Fruit fly (Drosophila melanogaster) whole organism, pupa: ENCODE measurements around the gene CG34299.

Experiments used
- CG10348 ChIP-seq: fragments of 200-800 bp; sonication (Bioruptor generic); IDR thresholded peaks from 2 replicates; pipeline ENCODE4 v1.3.6; 2022; ENCODE audit warnings: missing biosample characterization, missing genetic modification characterization
- CG12605 ChIP-seq: fragments of 200-800 bp; sonication (Bioruptor generic); IDR thresholded peaks from 2 replicates; pipeline ENCODE4 v1.3.6; 2022; ENCODE audit warnings: missing biosample characterization, missing genetic modification characterization
- CG13204 ChIP-seq: fragments of 200-800 bp; sonication (Bioruptor generic); optimal IDR thresholded peaks from 2 replicates; lab custom pipeline; 2018; ENCODE audit warnings: missing biosample characterization, mild to moderate bottlenecking, missing genetic modification characterization, moderate library complexity
- CG14655 ChIP-seq: fragments of 200-800 bp; sonication (Bioruptor generic); optimal IDR thresholded peaks from 3 replicates; lab custom pipeline; 2017; ENCODE audit warnings: mild to moderate bottlenecking, missing biosample characterization, missing genetic modification reagents, missing genetic modification characterization
- CG15710 ChIP-seq: fragments of 200-800 bp; sonication (Bioruptor generic); optimal IDR thresholded peaks from 2 replicates; lab custom pipeline; 2018; ENCODE audit warnings: missing biosample characterization, mild to moderate bottlenecking, missing genetic modification characterization, moderate library complexity
- CG17806 ChIP-seq: fragments of 200-800 bp; sonication (Bioruptor generic); optimal IDR thresholded peaks from 2 replicates; lab custom pipeline; 2018; ENCODE audit warnings: missing biosample characterization, mild to moderate bottlenecking, missing genetic modification characterization, moderate library complexity
- CG32121 ChIP-seq: fragments of 200-800 bp; sonication (Bioruptor generic); IDR thresholded peaks from 2 replicates; pipeline ENCODE4 v1.3.6; 2022; ENCODE audit warnings: missing biosample characterization, missing genetic modification characterization
- CG34367 ChIP-seq: fragments of 200-800 bp; sonication (Bioruptor generic); optimal IDR thresholded peaks from 2 replicates; lab custom pipeline; 2018; ENCODE audit warnings: missing biosample characterization, mild to moderate bottlenecking, missing genetic modification characterization
- CG4496 ChIP-seq: fragments of 200-800 bp; sonication (Bioruptor generic); IDR thresholded peaks from 3 replicates; pipeline ENCODE4 v1.3.6; 2022; ENCODE audit warnings: missing biosample characterization, missing genetic modification characterization
- CG8159 ChIP-seq: fragments of 200-800 bp; sonication (Bioruptor generic); optimal IDR thresholded peaks from 3 replicates; lab custom pipeline; 2018; ENCODE audit warnings: missing biosample characterization, mild to moderate bottlenecking, missing genetic modification characterization, moderate library complexity
- CG8301 ChIP-seq: fragments of 200-800 bp; sonication (Bioruptor generic); optimal IDR thresholded peaks from 2 replicates; lab custom pipeline; 2018; ENCODE audit warnings: missing biosample characterization, mild to moderate bottlenecking, missing genetic modification characterization
- CG9948 ChIP-seq: fragments of 200-800 bp; sonication (Bioruptor generic); optimal IDR thresholded peaks from 2 replicates; lab custom pipeline; 2018; ENCODE audit warnings: missing biosample characterization, mild to moderate bottlenecking, missing genetic modification characterization, moderate library complexity
- D1 ChIP-seq: fragments of 200-800 bp; sonication (Bioruptor generic); optimal IDR thresholded peaks from 2 replicates; lab custom pipeline; 2018; ENCODE audit warnings: missing biosample characterization, mild to moderate bottlenecking, missing genetic modification characterization, moderate library complexity
- EcR ChIP-seq: fragments of 200-800 bp; sonication (Bioruptor generic); optimal IDR thresholded peaks from 3 replicates; lab custom pipeline; 2019; ENCODE audit warnings: missing biosample characterization, missing genetic modification characterization, mild to moderate bottlenecking, moderate library complexity, missing genetic modification reagents
- Ets98B ChIP-seq: fragments of 200-800 bp; sonication (Bioruptor generic); IDR thresholded peaks from 2 replicates; pipeline ENCODE4 v1.3.6; 2022; ENCODE audit warnings: missing biosample characterization, missing genetic modification characterization
- Pif1A ChIP-seq: fragments of 200-800 bp; sonication (Bioruptor generic); optimal IDR thresholded peaks from 3 replicates; lab custom pipeline; 2016; ENCODE audit warnings: missing biosample characterization, missing genetic modification characterization
- Pif1B ChIP-seq: fragments of 200-800 bp; sonication (Bioruptor generic); optimal IDR thresholded peaks from 3 replicates; lab custom pipeline; 2016; ENCODE audit warnings: missing biosample characterization, missing genetic modification characterization
- Snoo ChIP-seq: fragments of 200-800 bp; sonication (Bioruptor generic); optimal IDR thresholded peaks from 3 replicates; lab custom pipeline; 2017; ENCODE audit warnings: missing biosample characterization, mild to moderate bottlenecking, missing genetic modification characterization, inconsistent platforms
- fd96Ca ChIP-seq: fragments of 200-800 bp; sonication (Bioruptor generic); IDR thresholded peaks from 3 replicates; pipeline ENCODE4 v1.3.6; 2022; ENCODE audit warnings: missing biosample characterization, missing genetic modification characterization
- gl ChIP-seq: fragments of 200-800 bp; sonication (Bioruptor generic); optimal IDR thresholded peaks from 2 replicates; lab custom pipeline; 2018; ENCODE audit warnings: missing biosample characterization, mild to moderate bottlenecking, missing genetic modification characterization
- rn ChIP-seq: fragments of 200-800 bp; sonication (Bioruptor generic); IDR thresholded peaks from 2 replicates; pipeline ENCODE4 v1.3.6; 2022; ENCODE audit warnings: missing biosample characterization, missing genetic modification characterization

The CG34299 gene

dm6 chr3R:30284573-30284972 is 35.2 kb downstream of the CG34299 start:
- TF ChIP-seq CG8159 (tag; lab: Kevin White, UChicago): peak; percentile 79
- peak; percentile 78 for TF ChIP-seq CG8301 (tag; lab: Kevin White, UChicago)
- peak; percentile 81 for TF ChIP-seq CG14655 (GFP tag; lab: Kevin White, UChicago)
- no peak for TF ChIP-seq EcR (GFP tag; lab: Kevin White, UChicago)
- no peak for TF ChIP-seq D1 (tag; lab: Kevin White, UChicago)
- TF ChIP-seq Pif1B (GFP tag; lab: Kevin White, UChicago): peak; percentile 33
- no peak for TF ChIP-seq CG12605
- TF ChIP-seq gl: no peak
- peak; percentile 79 for TF ChIP-seq CG15710 (tag; lab: Kevin White, UChicago)
- TF ChIP-seq CG4496 (GFP tag; lab: Robert Waterston, UW): peak; percentile 54; the same call in 2 of the 3 replicates
- TF ChIP-seq CG9948: peak; percentile 56
- peak; percentile 62 for TF ChIP-seq Pif1A (GFP tag; lab: Kevin White, UChicago)
- TF ChIP-seq Ets98B (GFP tag; lab: Robert Waterston, UW): no peak
- no peak for TF ChIP-seq rn
- TF ChIP-seq Snoo (tag; lab: Kevin White, UChicago): peak; percentile 60
- no peak for TF ChIP-seq CG10348
- TF ChIP-seq CG32121 (GFP tag; lab: Robert Waterston, UW): no peak
- TF ChIP-seq CG34367 (tag; lab: Kevin White, UChicago): peak; percentile 60
- TF ChIP-seq CG13204 (GFP tag; lab: Kevin White, UChicago): no peak
- TF ChIP-seq CG17806 (tag; lab: Kevin White, UChicago): peak; percentile 61
- TF ChIP-seq fd96Ca (GFP tag; lab: Robert Waterston, UW): peak; percentile 51; the same call in 2 of the 3 replicates

dm6 chr3R:30284989-30285670 is 35.7 kb downstream of the CG34299 start:
- TF ChIP-seq CG10348 (no peak), Pif1A (GFP tag; lab: Kevin White, UChicago) (peak; percentile 68), gl (peak; percentile 96), EcR (GFP tag; lab: Kevin White, UChicago) (peak; percentile 80), Pif1B (GFP tag; lab: Kevin White, UChicago) (peak; percentile 77), CG14655 (GFP tag; lab: Kevin White, UChicago) (peak; percentile 86), CG12605 (peak; percentile 42), Snoo (tag; lab: Kevin White, UChicago) (peak; percentile 61), Ets98B (GFP tag; lab: Robert Waterston, UW) (peak; percentile 67), CG13204 (GFP tag; lab: Kevin White, UChicago) (peak; percentile 95), CG8159 (tag; lab: Kevin White, UChicago) (peak; percentile 88), CG15710 (tag; lab: Kevin White, UChicago) (peak; percentile 76), rn (peak; percentile 74), CG17806 (tag; lab: Kevin White, UChicago) (peak; percentile 86), CG34367 (tag; lab: Kevin White, UChicago) (peak; percentile 80), CG9948 (peak; percentile 80), CG32121 (GFP tag; lab: Robert Waterston, UW) (no peak), fd96Ca (GFP tag; lab: Robert Waterston, UW) (peak; percentile 66; the same call in 2 of the 3 replicates), CG8301 (tag; lab: Kevin White, UChicago) (peak; percentile 83), CG4496 (GFP tag; lab: Robert Waterston, UW) (peak; percentile 90), D1 (tag; lab: Kevin White, UChicago) (peak; percentile 65)

- TF ChIP-seq Pif1A (GFP tag; lab: Kevin White, UChicago) (peak; percentile 15), fd96Ca (GFP tag; lab: Robert Waterston, UW) (0 out of 3 replicates have a peak, but pooled peaks have one; percentile 20), CG10348 (no peak), D1 (tag; lab: Kevin White, UChicago) (no peak), CG32121 (GFP tag; lab: Robert Waterston, UW) (no peak), CG14655 (GFP tag; lab: Kevin White, UChicago) (peak; percentile 46), gl (no peak), CG34367 (tag; lab: Kevin White, UChicago) (peak; percentile 9), CG15710 (tag; lab: Kevin White, UChicago) (peak; percentile 17), Ets98B (GFP tag; lab: Robert Waterston, UW) (no peak), CG12605 (no peak), CG13204 (GFP tag; lab: Kevin White, UChicago) (no peak), CG17806 (tag; lab: Kevin White, UChicago) (peak; percentile 28), CG9948 (peak; percentile 12), Snoo (tag; lab: Kevin White, UChicago) (no peak), Pif1B (GFP tag; lab: Kevin White, UChicago) (peak; percentile 9), CG4496 (GFP tag; lab: Robert Waterston, UW) (no peak), rn (no peak), EcR (GFP tag; lab: Kevin White, UChicago) (no peak), CG8159 (tag; lab: Kevin White, UChicago) (peak; percentile 17), CG8301 (tag; lab: Kevin White, UChicago) (no peak)
These were observed 37.0 kb downstream of the CG34299 start for dm6 chr3R:30286347-30286746.

dm6 chr3R:30287389-30287788 is 38.0 kb downstream of the CG34299 start:
- TF ChIP-seq CG15710 (tag; lab: Kevin White, UChicago) (no peak), EcR (GFP tag; lab: Kevin White, UChicago) (no peak), Pif1A (GFP tag; lab: Kevin White, UChicago) (no peak), CG8159 (tag; lab: Kevin White, UChicago) (no peak), CG14655 (GFP tag; lab: Kevin White, UChicago) (no peak), gl (no peak), Ets98B (GFP tag; lab: Robert Waterston, UW) (no peak), fd96Ca (GFP tag; lab: Robert Waterston, UW) (no peak), Snoo (tag; lab: Kevin White, UChicago) (no peak), CG34367 (tag; lab: Kevin White, UChicago) (no peak), CG10348 (no peak), Pif1B (GFP tag; lab: Kevin White, UChicago) (no peak), CG32121 (GFP tag; lab: Robert Waterston, UW) (no peak), CG17806 (tag; lab: Kevin White, UChicago) (no peak), CG13204 (GFP tag; lab: Kevin White, UChicago) (no peak), CG8301 (tag; lab: Kevin White, UChicago) (no peak), CG4496 (GFP tag; lab: Robert Waterston, UW) (no peak)
